Worm (Caenorhabditis elegans): ENCODE results near the gene C55B6.1.

ce11 chrX:7175389-7175788, 24.8 kb upstream of the C55B6.1 start:
- TF ChIP-seq mep-1 (tag; optimal IDR thresholded peaks at IDR 0.05) = no peak
- no peak for TF ChIP-seq blmp-1 (tag; optimal IDR thresholded peaks at IDR 0.05)
- no peak for TF ChIP-seq snpc-4 (tag; optimal IDR thresholded peaks at IDR 0.05)
- no peak for TF ChIP-seq hlh-1 (tag; optimal IDR thresholded peaks at IDR 0.05)
- no peak for TF ChIP-seq pha-4 (tag; optimal IDR thresholded peaks at IDR 0.05)
- TF ChIP-seq lsy-2 (tag; optimal IDR thresholded peaks at IDR 0.05) = no peak
- TF ChIP-seq ceh-83 (GFP tag; optimal IDR thresholded peaks at IDR 0.05) = no peak
- TF ChIP-seq unc-62 (GFP tag; optimal IDR thresholded peaks at IDR 0.05) = no peak

All from whole organism, mixed stage, embryonic.